Worm (Caenorhabditis elegans): ENCODE results near the gene ubc-18.

ubc-18 gene

ce11 chrIII:7068520-7069113, at the start of gene ubc-18, which contains the start of gene R01H2.8:
ubc-18 (minus strand) TSS chrIII:7068570.
R01H2.8 (plus strand) TSS chrIII:7069063.
- TF ChIP-seq nhr-2 (tag; optimal IDR thresholded peaks at IDR 0.05) (no peak), zip-8 (tag; optimal IDR thresholded peaks at IDR 0.05) (no peak), ceh-39 (tag; optimal IDR thresholded peaks at IDR 0.05) (no peak), mls-2 (tag; optimal IDR thresholded peaks at IDR 0.05) (no peak), pha-4 (tag; optimal IDR thresholded peaks at IDR 0.05) (no peak), nhr-237 (tag; optimal IDR thresholded peaks at IDR 0.05) (peak; percentile 42), nhr-76 (tag; optimal IDR thresholded peaks at IDR 0.05) (no peak), lsy-2 (tag; optimal IDR thresholded peaks at IDR 0.05) (peak; percentile 18), lin-32 (GFP tag; optimal IDR thresholded peaks at IDR 0.05) (no peak), ceh-83 (GFP tag; optimal IDR thresholded peaks at IDR 0.05) (no peak), mep-1 (tag; optimal IDR thresholded peaks at IDR 0.05) (peak; percentile 5), unc-120 (tag; optimal IDR thresholded peaks at IDR 0.05; ENCODE audit: poor library complexity, severe bottlenecking) (peak; percentile 80), blmp-1 (tag; optimal IDR thresholded peaks at IDR 0.05) (no peak), lin-13 (tag; optimal IDR thresholded peaks at IDR 0.05) (no peak), flh-1 (GFP tag; optimal IDR thresholded peaks at IDR 0.05) (no peak), unc-39 (tag; optimal IDR thresholded peaks at IDR 0.05) (no peak), cnd-1 (tag; optimal IDR thresholded peaks at IDR 0.05) (no peak), ceh-43 (GFP tag; optimal IDR thresholded peaks at IDR 0.05) (no peak), elt-1 (tag; optimal IDR thresholded peaks at IDR 0.05; ENCODE audit: borderline replicate concordance, insufficient read depth) (no peak), bed-3 (GFP tag; optimal IDR thresholded peaks at IDR 0.05) (no peak), snpc-4 (tag; optimal IDR thresholded peaks at IDR 0.05) (no peak), tbx-8 (GFP tag; optimal IDR thresholded peaks at IDR 0.05) (no peak), M03D4.4 (tag; optimal IDR thresholded peaks at IDR 0.05) (no peak)

DNA sequence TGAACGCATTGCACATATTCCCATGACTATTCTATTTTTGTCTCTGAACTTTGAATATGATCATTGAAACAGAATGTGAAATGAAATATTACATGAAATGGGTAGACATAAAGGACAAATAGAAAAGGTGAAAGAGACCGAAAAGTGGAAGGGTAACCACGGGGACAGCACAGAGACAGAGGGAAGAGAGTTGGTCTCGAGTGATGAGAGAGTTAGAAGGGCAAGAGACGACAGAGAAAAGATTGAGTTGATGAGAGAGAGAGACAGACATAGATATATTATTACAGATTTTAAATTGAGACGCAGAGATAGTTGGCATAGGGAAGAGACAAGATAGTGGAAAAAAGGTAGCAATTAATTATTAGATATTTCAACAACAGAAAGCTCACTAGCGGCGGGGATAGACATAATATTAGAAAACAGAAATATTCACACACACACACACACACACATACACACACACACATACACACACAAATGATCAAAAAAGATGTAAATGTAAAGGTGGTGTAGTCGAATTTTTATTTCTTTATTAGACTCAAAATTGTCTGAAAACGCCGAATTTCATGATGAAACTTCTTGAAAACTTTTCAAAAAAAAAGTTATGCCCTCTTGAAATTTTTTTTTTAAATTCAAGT, 48.4 kb upstream of the ubc-18 start:
- TF ChIP-seq unc-39 (tag; optimal IDR thresholded peaks at IDR 0.05), result no peak
- TF ChIP-seq M03D4.4 (tag; optimal IDR thresholded peaks at IDR 0.05), result no peak
- TF ChIP-seq tbx-8 (GFP tag; optimal IDR thresholded peaks at IDR 0.05), result no peak
- peak; percentile 45 for TF ChIP-seq pha-4 (tag; optimal IDR thresholded peaks at IDR 0.05)
- TF ChIP-seq blmp-1 (tag; optimal IDR thresholded peaks at IDR 0.05), result no peak
- no peak for TF ChIP-seq elt-3 (tag; optimal IDR thresholded peaks at IDR 0.05)
- TF ChIP-seq ceh-43 (GFP tag; optimal IDR thresholded peaks at IDR 0.05), result no peak
- no peak for TF ChIP-seq mep-1 (tag; optimal IDR thresholded peaks at IDR 0.05)
- TF ChIP-seq lin-32 (GFP tag; optimal IDR thresholded peaks at IDR 0.05), result no peak
- no peak for TF ChIP-seq nhr-2 (tag; optimal IDR thresholded peaks at IDR 0.05)
- no peak for TF ChIP-seq zip-8 (tag; optimal IDR thresholded peaks at IDR 0.05)
- TF ChIP-seq flh-1 (GFP tag; optimal IDR thresholded peaks at IDR 0.05), result no peak
- TF ChIP-seq cnd-1 (tag; optimal IDR thresholded peaks at IDR 0.05), result no peak
- TF ChIP-seq mab-5 (tag; optimal IDR thresholded peaks at IDR 0.05), result no peak
- TF ChIP-seq bed-3 (GFP tag; optimal IDR thresholded peaks at IDR 0.05), result no peak
- TF ChIP-seq ceh-39 (tag; optimal IDR thresholded peaks at IDR 0.05), result no peak
- no peak for TF ChIP-seq nhr-12 (tag; optimal IDR thresholded peaks at IDR 0.05)
- no peak for TF ChIP-seq drap-1 (GFP tag; optimal IDR thresholded peaks at IDR 0.05)
- no peak for TF ChIP-seq lin-13 (tag; optimal IDR thresholded peaks at IDR 0.05)
- TF ChIP-seq lsy-2 (tag; optimal IDR thresholded peaks at IDR 0.05), result peak; percentile 25
- TF ChIP-seq nhr-28 (tag; optimal IDR thresholded peaks at IDR 0.05), result no peak
- TF ChIP-seq ceh-83 (GFP tag; optimal IDR thresholded peaks at IDR 0.05), result no peak
- no peak for TF ChIP-seq snpc-4 (tag; optimal IDR thresholded peaks at IDR 0.05)
- peak; percentile 25 for TF ChIP-seq nhr-237 (tag; optimal IDR thresholded peaks at IDR 0.05)
- peak; percentile 42 for TF ChIP-seq ces-1 (GFP tag; optimal IDR thresholded peaks at IDR 0.05)
- TF ChIP-seq sem-2 (GFP tag; optimal IDR thresholded peaks at IDR 0.05), result no peak
- TF ChIP-seq ham-2 (GFP tag; optimal IDR thresholded peaks at IDR 0.05), result no peak
- no peak for TF ChIP-seq hlh-1 (tag; optimal IDR thresholded peaks at IDR 0.05)
- TF ChIP-seq sptf-1 (tag; optimal IDR thresholded peaks at IDR 0.05), result no peak
- TF ChIP-seq mls-2 (tag; optimal IDR thresholded peaks at IDR 0.05), result no peak
- TF ChIP-seq elt-1 (tag; optimal IDR thresholded peaks at IDR 0.05; ENCODE audit: borderline replicate concordance, insufficient read depth), result no peak
- TF ChIP-seq unc-120 (tag; optimal IDR thresholded peaks at IDR 0.05; ENCODE audit: poor library complexity, severe bottlenecking), result peak; percentile 48
- peak; percentile 70 for TF ChIP-seq unc-62 (GFP tag; optimal IDR thresholded peaks at IDR 0.05)
- no peak for TF ChIP-seq nhr-76 (tag; optimal IDR thresholded peaks at IDR 0.05)
- no peak for TF ChIP-seq ztf-11 (tag; optimal IDR thresholded peaks at IDR 0.05)

All from whole organism, mixed stage, embryonic.